Fruit fly (Drosophila melanogaster): ENCODE measurements around the gene Cht11.

Cht11 gene

DNA sequence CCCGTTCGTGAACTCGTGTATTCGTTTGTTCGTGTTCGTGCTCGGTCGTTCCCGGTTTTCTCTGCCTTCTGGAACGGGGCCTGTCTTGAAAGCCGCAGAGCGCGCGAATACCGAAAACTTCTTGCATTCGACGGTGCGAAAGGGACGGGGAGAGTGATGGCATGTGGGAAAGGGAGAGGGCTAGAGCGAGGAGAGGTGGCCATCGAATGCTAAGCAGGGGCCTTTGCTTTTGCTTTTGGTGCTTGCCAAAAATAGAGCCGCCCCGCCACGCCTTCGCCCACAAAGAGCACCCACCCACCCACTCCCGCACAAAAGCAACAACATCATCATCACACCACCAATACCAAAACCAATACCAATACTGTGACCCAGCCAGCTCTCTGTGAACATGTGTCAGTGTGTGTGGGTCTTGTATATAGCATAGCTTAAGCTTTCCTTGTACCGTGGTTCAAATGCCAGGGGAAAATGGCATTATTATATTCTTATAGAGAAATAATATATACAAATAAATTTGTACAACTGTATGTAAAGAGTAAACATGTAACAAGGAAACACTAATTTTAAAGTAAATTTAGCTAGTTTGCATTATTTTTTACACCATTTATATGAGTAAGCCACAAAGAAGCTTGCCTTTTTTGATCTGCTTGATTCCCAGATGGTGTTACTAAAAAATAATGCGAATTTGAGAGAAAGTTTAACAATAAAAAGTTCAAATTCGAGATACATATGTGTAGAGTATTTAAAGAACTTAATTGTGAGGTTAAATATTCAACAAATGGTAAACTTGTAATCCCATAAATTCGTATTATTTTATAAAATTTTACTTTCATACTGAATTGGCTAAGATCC, 18.1 kb upstream of the Cht11 start, which contains the start of gene CG14434 (continued):
- TF ChIP-seq CG16815 (GFP tag; optimal IDR thresholded peaks at IDR 0.05) (peak; percentile 80), dmrt99B (tag; optimal IDR thresholded peaks at IDR 0.05) (peak; percentile 88), CG6175 (GFP tag; IDR thresholded peaks at IDR 0.05) (no peak), cad (GFP tag; optimal IDR thresholded peaks at IDR 0.05) (no peak), pb (GFP tag; optimal IDR thresholded peaks at IDR 0.05) (no peak), bsh (GFP tag; optimal IDR thresholded peaks at IDR 0.05) (peak; percentile 74 to 78), CG8281 (tag; optimal IDR thresholded peaks at IDR 0.05) (peak; percentile 49), Bgb (GFP tag; IDR thresholded peaks at IDR 0.05; ENCODE audit: partially characterized antibody) (peak; percentile 24; the same call in 1 of the 2 replicates), Oli (tag; optimal IDR thresholded peaks at IDR 0.05) (peak; percentile 91), zf30C (GFP tag; optimal IDR thresholded peaks at IDR 0.05) (no peak), bowl (GFP tag; IDR thresholded peaks at IDR 0.05) (no peak), Drgx (GFP tag; IDR thresholded peaks at IDR 0.05) (no peak), Taf1 (GFP tag; IDR thresholded peaks at IDR 0.05) (no peak), CG12769 (tag; optimal IDR thresholded peaks at IDR 0.05) (peak; percentile 59), PHDP (tag; optimal IDR thresholded peaks at IDR 0.05) (peak; percentile 71), CG17328 (GFP tag; IDR thresholded peaks at IDR 0.05) (peak; percentile 49), HmgZ (tag; optimal IDR thresholded peaks at IDR 0.05) (no peak), CG3407 (GFP tag; optimal IDR thresholded peaks at IDR 0.05) (peak; percentile 71), CG32532 (GFP tag; IDR thresholded peaks at IDR 0.05) (0 out of 2 replicates have a peak, but pooled peaks have one; percentile 40), al (GFP tag; IDR thresholded peaks at IDR 0.05) (0 out of 2 replicates have a peak, but pooled peaks have one; percentile 24), C15 (GFP tag; IDR thresholded peaks at IDR 0.05) (no peak), Neu2 (GFP tag; optimal IDR thresholded peaks at IDR 0.05; ENCODE audit: borderline replicate concordance) (no peak), ara (GFP tag; IDR thresholded peaks at IDR 0.05) (peak; percentile 24; the same call in 1 of the 2 replicates), hth (optimal IDR thresholded peaks at IDR 0.05) (no peak), CkIIα-i1 (GFP tag; IDR thresholded peaks at IDR 0.05) (no peak), CG14965 (GFP tag; optimal IDR thresholded peaks at IDR 0.05; ENCODE audit: borderline replicate concordance) (no peak), D (optimal IDR thresholded peaks at IDR 0.05) (no peak), D (GFP tag; optimal IDR thresholded peaks at IDR 0.05) (peak; percentile 92), CG13123 (GFP tag; optimal IDR thresholded peaks at IDR 0.05) (peak; percentile 30), Med (GFP tag) (peak; percentile 66), CG13424 (tag; optimal IDR thresholded peaks at IDR 0.05) (peak; percentile 84), br (optimal IDR thresholded peaks at IDR 0.05) (no peak), CG18619 (GFP tag; optimal IDR thresholded peaks at IDR 0.05) (peak; percentile 90), sim (GFP tag; IDR thresholded peaks at IDR 0.05) (no peak), sc (optimal IDR thresholded peaks at IDR 0.05) (no peak), sc (GFP tag; optimal IDR thresholded peaks at IDR 0.05) (peak; percentile 87), CG9797 (GFP tag; optimal IDR thresholded peaks at IDR 0.05) (no peak), Mes4 (GFP tag; optimal IDR thresholded peaks at IDR 0.05) (peak; percentile 17), crol (GFP tag; IDR thresholded peaks at IDR 0.05) (peak; percentile 83), sd (tag; optimal IDR thresholded peaks at IDR 0.05) (peak; percentile 46), kah (GFP tag; optimal IDR thresholded peaks at IDR 0.05) (peak; percentile 34), CG6683 (GFP tag; optimal IDR thresholded peaks at IDR 0.05) (peak; percentile 42), CG15696 (tag; optimal IDR thresholded peaks at IDR 0.05) (peak; percentile 63), CG11093 (GFP tag; IDR thresholded peaks at IDR 0.05) (no peak; the same call in 2 of the 3 replicates), Camta (GFP tag; optimal IDR thresholded peaks at IDR 0.05) (peak; percentile 68), CG14710 (tag; optimal IDR thresholded peaks at IDR 0.05) (peak; percentile 88), bcd (GFP tag; optimal IDR thresholded peaks at IDR 0.05) (peak; percentile 85), CG4328 (GFP tag; optimal IDR thresholded peaks at IDR 0.05) (peak; percentile 73), slou (GFP tag; optimal IDR thresholded peaks at IDR 0.05) (peak; percentile 33), CG10654 (GFP tag; optimal IDR thresholded peaks at IDR 0.05) (peak; percentile 55)
